Fruit fly (Drosophila melanogaster): Measurements from ENCODE around the gene GstD6.

Gene GstD6

dm6 chr3R:12402935-12403334 is 26.0 kb downstream of the GstD6 start (continued):
- TF ChIP-seq z (GFP tag; IDR thresholded peaks at IDR 0.05), result peak; percentile 72; the same call in 1 of the 3 replicates
- peak; percentile 51 for TF ChIP-seq Scr (GFP tag; IDR thresholded peaks at IDR 0.05; ENCODE audit: partially characterized antibody)
- peak; percentile 92 for TF ChIP-seq Side (GFP tag; optimal IDR thresholded peaks at IDR 0.05)
- TF ChIP-seq onecut (GFP tag; IDR thresholded peaks at IDR 0.05), result peak; percentile 97
- TF ChIP-seq CG33557 (GFP tag; optimal IDR thresholded peaks at IDR 0.05), result peak; percentile 99
- peak; percentile 92 for TF ChIP-seq gcm2 (GFP tag; optimal IDR thresholded peaks at IDR 0.05)
- TF ChIP-seq CG17802 (tag; optimal IDR thresholded peaks at IDR 0.05), result peak; percentile 89
- TF ChIP-seq Rfx (GFP tag; IDR thresholded peaks at IDR 0.05), result peak; percentile 97
- peak; percentile 39 for TF ChIP-seq zf30C (GFP tag; optimal IDR thresholded peaks at IDR 0.05)
- TF ChIP-seq CG15479 (GFP tag; optimal IDR thresholded peaks at IDR 0.05), result peak; percentile 71
- peak; percentile 95 for TF ChIP-seq ac (GFP tag; optimal IDR thresholded peaks at IDR 0.05)
- TF ChIP-seq row (GFP tag; IDR thresholded peaks at IDR 0.05), result peak; percentile 98
- peak; percentile 97 for TF ChIP-seq NfI (GFP tag; optimal IDR thresholded peaks at IDR 0.05)
- TF ChIP-seq CG14441 (GFP tag; IDR thresholded peaks at IDR 0.05), result peak; percentile 95
- peak; percentile 98 for TF ChIP-seq ind (GFP tag; optimal IDR thresholded peaks at IDR 0.05)
- TF ChIP-seq CG12219 (GFP tag; optimal IDR thresholded peaks at IDR 0.05), result peak; percentile 98
- TF ChIP-seq gcm (GFP tag; optimal IDR thresholded peaks at IDR 0.05), result peak; percentile 98
- TF ChIP-seq grn (GFP tag; optimal IDR thresholded peaks at IDR 0.05), result peak; percentile 98
- peak; percentile 99 for TF ChIP-seq mirr (GFP tag; optimal IDR thresholded peaks at IDR 0.05)
- peak; percentile 93 for TF ChIP-seq Drgx (GFP tag; IDR thresholded peaks at IDR 0.05)
- no peak for TF ChIP-seq Trl (optimal IDR thresholded peaks at IDR 0.05)
- TF ChIP-seq Trl (GFP tag; optimal IDR thresholded peaks at IDR 0.05), result peak; percentile 95
- TF ChIP-seq CG6791 (GFP tag; IDR thresholded peaks at IDR 0.05; ENCODE audit: partially characterized antibody), result no peak
- peak; percentile 94 for TF ChIP-seq en (GFP tag; optimal IDR thresholded peaks at IDR 0.05)
- peak; percentile 90 for TF ChIP-seq CG31365 (tag; optimal IDR thresholded peaks at IDR 0.05)
- TF ChIP-seq CG10267 (tag; optimal IDR thresholded peaks at IDR 0.05), result peak; percentile 100
- peak; percentile 66 for TF ChIP-seq Sry-δ (GFP tag; optimal IDR thresholded peaks at IDR 0.05)
- TF ChIP-seq kay (GFP tag; optimal IDR thresholded peaks at IDR 0.05), result peak; percentile 89
- peak; percentile 99 for TF ChIP-seq MTF-1 (GFP tag; optimal IDR thresholded peaks at IDR 0.05; ENCODE audit: borderline replicate concordance)
- TF ChIP-seq Adf1 (GFP tag; IDR thresholded peaks at IDR 0.05), result peak; percentile 77
- peak; percentile 92 for TF ChIP-seq Taf1 (GFP tag; IDR thresholded peaks at IDR 0.05)
- TF ChIP-seq gsb (GFP tag; IDR thresholded peaks at IDR 0.05), result peak; percentile 92
- peak; percentile 97 for TF ChIP-seq gce (GFP tag; IDR thresholded peaks at IDR 0.05)
- no peak for TF ChIP-seq chinmo (GFP tag; IDR thresholded peaks at IDR 0.05; ENCODE audit: partially characterized antibody)
- peak; percentile 95 for TF ChIP-seq E2f1 (GFP tag; IDR thresholded peaks at IDR 0.05)
- TF ChIP-seq CG34224 (GFP tag; IDR thresholded peaks at IDR 0.05; ENCODE audit: partially characterized antibody), result peak; percentile 55; the same call in 1 of the 3 replicates
- peak; percentile 100 for TF ChIP-seq CG34376 (GFP tag; optimal IDR thresholded peaks at IDR 0.05)
- peak; percentile 96 for TF ChIP-seq CG13624 (GFP tag; optimal IDR thresholded peaks at IDR 0.05)
- TF ChIP-seq CG17568 (GFP tag; optimal IDR thresholded peaks at IDR 0.05), result peak; percentile 97
- peak; percentile 92 for TF ChIP-seq wek (GFP tag; optimal IDR thresholded peaks at IDR 0.05)
- TF ChIP-seq CG13287 (GFP tag; IDR thresholded peaks at IDR 0.05; ENCODE audit: partially characterized antibody), result peak; percentile 71; the same call in 1 of the 2 replicates
- TF ChIP-seq kni (GFP tag; optimal IDR thresholded peaks at IDR 0.05), result peak; percentile 99
- TF ChIP-seq usp (GFP tag; optimal IDR thresholded peaks at IDR 0.05), result no peak
- TF ChIP-seq Lhr (GFP tag; optimal IDR thresholded peaks at IDR 0.05), result peak; percentile 92
- peak; percentile 98 for TF ChIP-seq Sox100B (GFP tag; optimal IDR thresholded peaks at IDR 0.05)
- TF ChIP-seq fd102C (GFP tag; optimal IDR thresholded peaks at IDR 0.05), result peak; percentile 92
- TF ChIP-seq Dip3 (GFP tag; optimal IDR thresholded peaks at IDR 0.05), result peak; percentile 91
- peak; percentile 94 for TF ChIP-seq Ptx1 (GFP tag; IDR thresholded peaks at IDR 0.05)
- peak; percentile 89 for TF ChIP-seq Nf-YB (GFP tag; optimal IDR thresholded peaks at IDR 0.05)
- TF ChIP-seq Mes4 (GFP tag; optimal IDR thresholded peaks at IDR 0.05), result peak; percentile 93
- peak; percentile 97 for TF ChIP-seq CG11695 (GFP tag; IDR thresholded peaks at IDR 0.05)
